Fruit fly (Drosophila melanogaster) whole organism, embryonic: Measurements from ENCODE around the gene rogdi.

ENCODE experiments used
- BtbVII ChIP-seq: fragments of 200-800 bp; sonication (Bioruptor generic); optimal IDR thresholded peaks from 3 replicates; lab custom pipeline; 2017; ENCODE audit warnings: missing biosample characterization, mild to moderate bottlenecking, missing genetic modification characterization
- CG1024 ChIP-seq: fragments of 200-800 bp; sonication (Bioruptor generic); IDR thresholded peaks from 2 replicates; pipeline ENCODE4 v1.3.6; 2022; ENCODE audit warnings: missing biosample characterization, missing genetic modification characterization
- CG10543 ChIP-seq: fragments of 200-800 bp; sonication (Bioruptor generic); optimal IDR thresholded peaks from 3 replicates; lab custom pipeline; 2017; ENCODE audit warnings: missing biosample characterization, mild to moderate bottlenecking, missing genetic modification characterization, moderate library complexity
- CG11456 ChIP-seq: fragments of 200-800 bp; sonication (Bioruptor generic); IDR thresholded peaks from 3 replicates; pipeline ENCODE4 v1.3.6; 2022; ENCODE audit warnings: missing biosample characterization, missing genetic modification characterization
- CG11696 ChIP-seq: fragments of 200-800 bp; sonication (Bioruptor generic); IDR thresholded peaks from 2 replicates; pipeline ENCODE4 v1.3.6; 2022; ENCODE audit warnings: missing biosample characterization, missing genetic modification characterization
- CG12071 ChIP-seq: fragments of 200-800 bp; sonication (Bioruptor generic); optimal IDR thresholded peaks from 3 replicates; lab custom pipeline; 2018; ENCODE audit warnings: missing biosample characterization, mild to moderate bottlenecking, missing genetic modification characterization
- CG12155 ChIP-seq: fragments of 200-800 bp; sonication (Bioruptor generic); optimal IDR thresholded peaks from 3 replicates; lab custom pipeline; 2016; ENCODE audit warnings: missing biosample characterization, missing genetic modification characterization
- CG12942 ChIP-seq: fragments of 200-800 bp; sonication (Bioruptor generic); optimal IDR thresholded peaks from 3 replicates; lab custom pipeline; 2016; ENCODE audit warnings: missing biosample characterization, missing genetic modification characterization
- CG14441 ChIP-seq: fragments of 200-800 bp; sonication (Bioruptor generic); IDR thresholded peaks from 2 replicates; pipeline ENCODE4 v1.3.6; 2022; ENCODE audit warnings: missing biosample characterization, missing genetic modification characterization
- CG17612 ChIP-seq: fragments of 200-800 bp; sonication (Bioruptor generic); IDR thresholded peaks from 2 replicates; pipeline ENCODE4 v1.3.6; 2022; ENCODE audit warnings: missing biosample characterization, missing genetic modification characterization
- CG2116 ChIP-seq: fragments of 200-800 bp; sonication (Bioruptor generic); optimal IDR thresholded peaks from 3 replicates; lab custom pipeline; 2018; ENCODE audit warnings: missing biosample characterization, mild to moderate bottlenecking, missing genetic modification characterization
- CG2129 ChIP-seq: fragments of 200-800 bp; sonication (Bioruptor generic); IDR thresholded peaks from 2 replicates; pipeline ENCODE4 v1.3.6; 2022; ENCODE audit warnings: missing biosample characterization, missing genetic modification characterization; ENCODE audit not compliant: partially characterized antibody
- CG2199 ChIP-seq: fragments of 200-800 bp; sonication (Bioruptor generic); IDR thresholded peaks from 3 replicates; pipeline ENCODE4 v1.3.6; 2022; ENCODE audit warnings: missing biosample characterization, missing genetic modification characterization
- CG2678 ChIP-seq: fragments of 200-800 bp; sonication (Bioruptor generic); optimal IDR thresholded peaks from 3 replicates; lab custom pipeline; 2019; ENCODE audit warnings: missing biosample characterization, mild to moderate bottlenecking, missing genetic modification characterization, moderate library complexity
- CG30403 ChIP-seq: fragments of 200-800 bp; sonication (Bioruptor generic); optimal IDR thresholded peaks from 3 replicates; lab custom pipeline; 2016; ENCODE audit warnings: missing biosample characterization, missing genetic modification characterization
- CG4404 ChIP-seq: fragments of 200-800 bp; sonication (Bioruptor generic); IDR thresholded peaks from 2 replicates; pipeline ENCODE4 v1.3.6; 2022; ENCODE audit warnings: missing biosample characterization, missing genetic modification characterization
- CG4730 ChIP-seq: fragments of 200-800 bp; sonication (Bioruptor generic); IDR thresholded peaks from 2 replicates; pipeline ENCODE4 v1.3.6; 2022; ENCODE audit warnings: missing biosample characterization, missing genetic modification characterization
- CG6689 ChIP-seq: fragments of 200-800 bp; sonication (Bioruptor generic); IDR thresholded peaks from 2 replicates; pipeline ENCODE4 v1.3.6; 2022; ENCODE audit warnings: missing biosample characterization, missing genetic modification characterization
- CG7839 ChIP-seq: fragments of 200-800 bp; sonication (Bioruptor generic); optimal IDR thresholded peaks from 3 replicates; lab custom pipeline; 2018; ENCODE audit warnings: missing biosample characterization, mild to moderate bottlenecking, missing genetic modification characterization, moderate library complexity
- Dip3 ChIP-seq: fragments of 200-800 bp; sonication (Bioruptor generic); optimal IDR thresholded peaks from 3 replicates; lab custom pipeline; 2016; ENCODE audit warnings: missing biosample characterization, missing genetic modification characterization
- Elba2 ChIP-seq: fragments of 200-800 bp; sonication (Bioruptor generic); optimal IDR thresholded peaks from 3 replicates; lab custom pipeline; 2016; ENCODE audit warnings: missing biosample characterization, missing genetic modification characterization
- HLH4C ChIP-seq: fragments of 200-800 bp; sonication (Bioruptor generic); IDR thresholded peaks from 3 replicates; pipeline ENCODE4 v1.3.6; 2022; ENCODE audit warnings: missing biosample characterization, missing genetic modification characterization; ENCODE audit not compliant: partially characterized antibody
- HLH54F ChIP-seq: fragments of 200-800 bp; sonication (Bioruptor generic); optimal IDR thresholded peaks from 3 replicates; lab custom pipeline; 2016; ENCODE audit warnings: missing biosample characterization, missing genetic modification characterization
- HLHmδ ChIP-seq: fragments of 200-800 bp; sonication (Bioruptor generic); optimal IDR thresholded peaks from 2 replicates; lab custom pipeline; 2018; ENCODE audit warnings: missing biosample characterization, mild to moderate bottlenecking, missing genetic modification characterization, moderate library complexity
- Hmx ChIP-seq: fragments of 200-800 bp; sonication (Bioruptor generic); optimal IDR thresholded peaks from 2 replicates; lab custom pipeline; 2016; ENCODE audit warnings: missing biosample characterization, missing genetic modification characterization
- Jarid2 ChIP-seq: fragments of 200-800 bp; sonication (Bioruptor generic); optimal IDR thresholded peaks from 3 replicates; lab custom pipeline; 2017; ENCODE audit warnings: mild to moderate bottlenecking, missing biosample characterization, missing genetic modification reagents, missing genetic modification characterization
- Sry-β ChIP-seq: fragments of 200-800 bp; sonication (Bioruptor generic); optimal IDR thresholded peaks from 2 replicates; lab custom pipeline; 2018; ENCODE audit warnings: missing biosample characterization, mild to moderate bottlenecking, missing genetic modification characterization, moderate library complexity
- Taf1 ChIP-seq: fragments of 200-800 bp; sonication (Bioruptor generic); IDR thresholded peaks from 2 replicates; pipeline ENCODE4 v1.3.6; 2022; ENCODE audit warnings: missing biosample characterization, missing genetic modification characterization
- Vsx1 ChIP-seq: fragments of 200-800 bp; sonication (Bioruptor generic); optimal IDR thresholded peaks from 2 replicates; lab custom pipeline; 2017; ENCODE audit warnings: missing biosample characterization, mild to moderate bottlenecking, missing genetic modification characterization, missing genetic modification reagents
- crol ChIP-seq: fragments of 200-800 bp; sonication (Bioruptor generic); IDR thresholded peaks from 2 replicates; pipeline ENCODE4 v1.3.6; 2022; ENCODE audit warnings: missing biosample characterization, missing genetic modification characterization
- cwo ChIP-seq: fragments of 200-800 bp; sonication (Bioruptor generic); optimal IDR thresholded peaks from 3 replicates; lab custom pipeline; 2017; ENCODE audit warnings: missing biosample characterization, missing genetic modification characterization, mild to moderate bottlenecking, moderate library complexity, missing genetic modification reagents
- esg ChIP-seq: fragments of 200-800 bp; sonication (Bioruptor generic); conservative IDR thresholded peaks from 2 replicates; pipeline ENCODE4 v1.3.6; 2022; ENCODE audit warnings: missing biosample characterization, missing genetic modification characterization
- gcm ChIP-seq: fragments of 200-800 bp; sonication (Bioruptor generic); optimal IDR thresholded peaks from 2 replicates; lab custom pipeline; 2019; ENCODE audit warnings: missing biosample characterization, mild to moderate bottlenecking, missing genetic modification characterization, moderate library complexity
- gem ChIP-seq: fragments of 200-800 bp; sonication (Bioruptor generic); optimal IDR thresholded peaks from 2 replicates; lab custom pipeline; 2019; ENCODE audit warnings: missing biosample characterization, mild to moderate bottlenecking, missing genetic modification characterization, moderate library complexity
- knrl ChIP-seq: fragments of 200-800 bp; sonication (Bioruptor generic); IDR thresholded peaks from 3 replicates; pipeline ENCODE4 v1.3.6; 2022; ENCODE audit warnings: missing biosample characterization, missing genetic modification characterization; ENCODE audit not compliant: partially characterized antibody
- mirr ChIP-seq: fragments of 200-800 bp; sonication (Bioruptor generic); optimal IDR thresholded peaks from 3 replicates; lab custom pipeline; 2018; ENCODE audit warnings: missing biosample characterization, mild to moderate bottlenecking, missing genetic modification characterization
- nmo ChIP-seq: fragments of 200-800 bp; sonication (Bioruptor generic); optimal IDR thresholded peaks from 2 replicates; lab custom pipeline; 2018; ENCODE audit warnings: missing biosample characterization, mild to moderate bottlenecking, missing genetic modification characterization, moderate library complexity
- phol ChIP-seq: fragments of 200-800 bp; sonication (Bioruptor generic); optimal IDR thresholded peaks from 3 replicates; lab custom pipeline; 2018; ENCODE audit warnings: missing biosample characterization, mild to moderate bottlenecking, missing genetic modification characterization, moderate library complexity
- pita ChIP-seq: fragments of 200-800 bp; sonication (Bioruptor generic); optimal IDR thresholded peaks from 2 replicates; lab custom pipeline; 2017; ENCODE audit warnings: missing biosample characterization, mild to moderate bottlenecking, missing genetic modification characterization
- pnt ChIP-seq: fragments of 200-800 bp; sonication (Bioruptor generic); optimal IDR thresholded peaks from 3 replicates; lab custom pipeline; 2016; ENCODE audit warnings: missing biosample characterization, missing genetic modification characterization
- shn ChIP-seq: fragments of 200-800 bp; sonication (Bioruptor generic); optimal IDR thresholded peaks from 3 replicates; lab custom pipeline; 2016; ENCODE audit warnings: missing biosample characterization, missing genetic modification characterization
- sna ChIP-seq: fragments of 200-800 bp; sonication (Bioruptor generic); IDR thresholded peaks from 2 replicates; pipeline ENCODE4 v1.3.6; 2022; ENCODE audit warnings: missing biosample characterization, missing genetic modification characterization; ENCODE audit not compliant: partially characterized antibody
- sob ChIP-seq: fragments of 200-800 bp; sonication (Bioruptor generic); IDR thresholded peaks from 2 replicates; pipeline ENCODE4 v1.3.6; 2022; ENCODE audit warnings: missing biosample characterization, missing genetic modification characterization
- sqz ChIP-seq: fragments of 200-800 bp; sonication (Bioruptor generic); optimal IDR thresholded peaks from 3 replicates; lab custom pipeline; 2018; ENCODE audit warnings: missing biosample characterization, mild to moderate bottlenecking, missing genetic modification characterization
- tgo ChIP-seq: fragments of 200-800 bp; sonication (Bioruptor generic); IDR thresholded peaks from 3 replicates; pipeline ENCODE4 v1.3.6; 2022; ENCODE audit warnings: missing biosample characterization, missing genetic modification characterization
- tio ChIP-seq: fragments of 200-800 bp; sonication (Bioruptor generic); optimal IDR thresholded peaks from 2 replicates; lab custom pipeline; 2017; ENCODE audit warnings: missing biosample characterization, missing genetic modification characterization, inconsistent platforms
- tll ChIP-seq, 2 experiments: fragments of 200-800 bp in 1 of 2; fragments of >200 bp in 1 of 2; sonication (Bioruptor generic) in 1 of 2; optimal IDR thresholded peaks; 2 replicates each; lab custom pipeline; 2017 to 2019; ENCODE audit warnings: missing biosample characterization in 2 of 2, missing genetic modification characterization in 2 of 2, mild to moderate bottlenecking in 1 of 2, moderate library complexity in 1 of 2
- ttk ChIP-seq: fragments of 200-800 bp; sonication (Bioruptor generic); IDR thresholded peaks from 2 replicates; pipeline ENCODE4 v2.1.2; 2022; ENCODE audit warnings: missing biosample characterization, missing genetic modification characterization
- zf30C ChIP-seq: fragments of 200-800 bp; sonication (Bioruptor generic); optimal IDR thresholded peaks from 3 replicates; lab custom pipeline; 2018; ENCODE audit warnings: missing biosample characterization, mild to moderate bottlenecking, missing genetic modification characterization

Gene rogdi

dm6 chr3L:17006250-17006693 lies 43.0 kb upstream of the rogdi start (continued):
- TF ChIP-seq sna (GFP tag; lab: Robert Waterston, UW) (no peak), shn (GFP tag; lab: Kevin White, UChicago) (no peak), CG4404 (no peak), HLH4C (no peak), cwo (GFP tag; lab: Kevin White, UChicago) (peak; percentile 20), Vsx1 (GFP tag; lab: Kevin White, UChicago) (no peak), CG30403 (GFP tag; lab: Kevin White, UChicago) (no peak), Sry-β (no peak), CG17612 (GFP tag; lab: Robert Waterston, UW) (no peak), tio (GFP tag; lab: Kevin White, UChicago) (no peak), CG12942 (GFP tag; lab: Kevin White, UChicago) (no peak), Elba2 (no peak), CG12071 (peak; percentile 34)
- TF ChIP-seq, all 482 proteins: peak for 67

- TF ChIP-seq sqz (GFP tag; lab: Kevin White, UChicago) (no peak), zf30C (no peak), tio (GFP tag; lab: Kevin White, UChicago) (peak; percentile 5), CG4730 (GFP tag; lab: Robert Waterston, UW) (no peak), CG2199 (peak; percentile 36; the same call in 1 of the 3 replicates), CG7839 (tag; lab: Kevin White, UChicago) (peak; percentile 46), CG2678 (tag; lab: Kevin White, UChicago) (peak; percentile 40), CG12155 (GFP tag; lab: Kevin White, UChicago) (peak; percentile 9), Hmx (no peak), nmo (GFP tag; lab: Kevin White, UChicago) (peak; percentile 24), CG11696 (peak; percentile 31; the same call in 1 of the 2 replicates), mirr (GFP tag; lab: Kevin White, UChicago) (peak; percentile 72), CG30403 (GFP tag; lab: Kevin White, UChicago) (peak; percentile 23), CG11456 (GFP tag; lab: Robert Waterston, UW) (peak; percentile 61; the same call in 1 of the 3 replicates), CG10543 (GFP tag; lab: Kevin White, UChicago) (peak; percentile 47), esg (GFP tag; lab: Robert Waterston, UW) (peak; percentile 25; the same call in 1 of the 2 replicates), Dip3 (GFP tag; lab: Kevin White, UChicago) (peak; percentile 3), CG14441 (GFP tag; lab: Robert Waterston, UW) (peak; percentile 54), tgo (GFP tag; lab: Robert Waterston, UW) (peak; percentile 38; the same call in 1 of the 3 replicates), phol (tag; lab: Kevin White, UChicago) (peak; percentile 28), ttk (peak; percentile 46), BtbVII (no peak), CG2116 (GFP tag; lab: Kevin White, UChicago) (no peak), CG1024 (no peak; the same call in 1 of the 2 replicates), gem (peak; percentile 63), CG2129 (no peak), Taf1 (GFP tag; lab: Robert Waterston, UW) (peak; percentile 42; the same call in 1 of the 2 replicates), tll (GFP tag; optimal IDR thresholded peaks at IDR 0.05; lab: Kevin White, UChicago) (no peak), pita (GFP tag; lab: Kevin White, UChicago) (no peak), HLH54F (GFP tag; lab: Kevin White, UChicago) (no peak), gcm (no peak), pnt (no peak), knrl (GFP tag; lab: Robert Waterston, UW) (no peak), sob (0 out of 2 replicates have a peak, but pooled peaks have one; percentile 27), CG6689 (peak; percentile 55), HLHmδ (no peak), Jarid2 (GFP tag; lab: Kevin White, UChicago) (no peak), crol (GFP tag; lab: Robert Waterston, UW) (peak; percentile 76)
These were observed 42.3 kb upstream of the rogdi start for dm6 chr3L:17007041-17007471.
